Worm (Caenorhabditis elegans): ENCODE data around the gene Y25C1A.14.
"Not testable (repeated sequence)": the region's sequence is repeated elsewhere in the genome, so short reads cannot be mapped to it uniquely, and the experiment has no call there.

Y25C1A.14 gene

DNA sequence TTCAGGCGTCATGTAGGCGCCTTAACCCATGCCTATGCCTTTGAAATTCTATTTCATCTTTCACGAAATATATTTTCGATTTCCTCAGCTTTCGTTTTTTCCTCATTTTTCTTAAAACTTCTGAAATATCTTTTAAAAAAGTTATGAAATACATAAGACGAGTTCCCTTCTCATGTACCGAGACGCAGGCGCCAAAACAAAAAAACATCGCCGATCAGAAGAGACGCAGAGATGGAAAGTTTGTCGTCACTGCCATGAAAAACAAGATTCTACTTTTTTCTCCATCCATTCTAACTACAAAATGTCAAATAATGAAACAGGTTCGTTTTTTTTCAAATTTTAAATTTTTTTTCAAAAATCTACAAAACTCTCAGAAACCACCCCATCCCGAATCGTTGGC lies 32.2 kb upstream of the Y25C1A.14 start, which contains the start of gene chil-24:
TSS of gene chil-24 (plus strand) at position 156 of the 400 bp plus-strand sequence.
- TF ChIP-seq nhr-77 (tag; optimal IDR thresholded peaks at IDR 0.05) (no peak), elt-1 (tag; optimal IDR thresholded peaks at IDR 0.05) (no peak), sma-9 (GFP tag; optimal IDR thresholded peaks at IDR 0.05) (peak; percentile 7), sma-9 (tag; optimal IDR thresholded peaks at IDR 0.05) (no peak), nhr-129 (tag; optimal IDR thresholded peaks at IDR 0.05) (no peak), nhr-237 (tag; optimal IDR thresholded peaks at IDR 0.05) (no peak), F13H6.1 (tag; optimal IDR thresholded peaks at IDR 0.05) (no peak), unc-55 (GFP tag; optimal IDR thresholded peaks at IDR 0.05) (peak; percentile 16)

DNA sequence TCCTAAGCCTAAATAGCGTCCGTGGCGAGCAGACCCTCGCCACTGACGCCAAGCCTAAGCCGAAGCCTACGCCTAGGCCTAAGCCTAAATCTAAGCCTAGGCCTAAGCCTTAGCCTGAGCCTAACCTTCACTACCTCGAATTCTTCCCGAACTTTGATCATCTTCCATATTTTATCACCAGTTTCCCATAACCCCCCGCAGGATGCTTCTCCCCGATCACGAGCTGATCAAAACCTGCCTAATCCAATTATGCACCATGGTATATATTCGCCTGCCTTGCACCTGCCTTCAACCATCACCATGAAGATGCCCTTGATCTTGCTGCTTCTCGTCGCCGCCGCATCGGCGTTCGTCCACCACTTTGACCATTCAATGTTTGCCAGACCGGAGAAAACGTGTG lies 30.0 kb upstream of the Y25C1A.14 start, which contains the start of gene ins-31:
TSS of gene ins-31 (plus strand) at position 301 of the 400 bp plus-strand sequence.
- not testable (repeated sequence) for TF ChIP-seq mab-5, R02D3.7, unc-39 (tag; optimal IDR thresholded peaks at IDR 0.05)

DNA sequence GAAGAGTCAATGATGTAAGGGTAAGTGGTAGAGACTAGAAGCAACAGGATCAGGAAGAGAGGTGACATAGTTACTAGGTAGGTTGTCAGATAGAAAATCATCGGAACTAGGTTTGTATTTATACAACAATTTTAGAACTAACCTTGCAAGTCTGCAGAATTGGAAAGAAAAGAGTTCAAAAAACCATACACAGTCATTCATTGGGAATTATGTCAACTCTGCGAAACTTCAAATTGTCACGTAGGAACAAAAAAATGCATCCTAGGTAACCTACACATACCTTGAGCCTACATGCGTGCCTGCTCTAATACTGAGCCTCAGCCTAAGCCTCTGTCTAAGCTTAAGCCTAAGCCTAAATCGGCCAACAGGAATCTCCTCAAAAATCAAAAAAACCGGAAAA lies 29.6 kb upstream of the Y25C1A.14 start, which contains the start of gene ins-19:
TSS of gene ins-19 (minus strand) at position 101 of the 400 bp plus-strand sequence.
- TF ChIP-seq Y55F3AM.14 (GFP tag; optimal IDR thresholded peaks at IDR 0.05) (no peak), lin-39 (tag; optimal IDR thresholded peaks at IDR 0.05) (no peak), fos-1 (tag; optimal IDR thresholded peaks at IDR 0.05) (no peak), nhr-6 (tag; optimal IDR thresholded peaks at IDR 0.05) (no peak), elt-1 (tag; optimal IDR thresholded peaks at IDR 0.05) (no peak)

DNA sequence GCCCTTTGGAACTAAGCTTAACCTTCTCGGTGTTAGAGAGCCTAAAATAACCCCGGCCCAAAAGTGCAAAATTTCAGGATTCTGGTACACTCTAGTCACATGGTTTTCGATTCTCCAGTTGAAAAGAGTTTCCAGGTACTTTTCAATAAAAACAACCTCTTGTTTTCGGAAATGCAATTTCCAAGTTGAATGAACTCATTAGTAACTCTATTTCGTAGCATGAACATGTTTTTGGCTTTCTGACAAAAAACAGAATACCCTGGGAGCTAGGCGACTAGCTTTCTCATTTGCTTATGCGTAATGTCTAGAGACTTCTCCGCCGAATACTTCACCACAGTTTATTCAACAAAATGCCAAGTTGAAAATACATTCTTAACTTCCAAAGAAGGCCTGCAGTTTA lies 26.4 kb upstream of the Y25C1A.14 start, which contains the start of gene srh-71:
TSS of gene srh-71 (plus strand) at position 301 of the 400 bp plus-strand sequence.
- TF ChIP-seq ztf-4 (tag; optimal IDR thresholded peaks at IDR 0.05) (no peak), nhr-6 (tag; optimal IDR thresholded peaks at IDR 0.05) (no peak), aly-2 (tag; optimal IDR thresholded peaks at IDR 0.05) (no peak), elt-3 (tag; optimal IDR thresholded peaks at IDR 0.05) (no peak), snpc-4 (tag; optimal IDR thresholded peaks at IDR 0.05) (no peak), nhr-237 (tag; optimal IDR thresholded peaks at IDR 0.05) (no peak), nhr-23 (tag; optimal IDR thresholded peaks at IDR 0.05) (no peak), nhr-11 (tag; optimal IDR thresholded peaks at IDR 0.05) (no peak), nhr-21 (tag; optimal IDR thresholded peaks at IDR 0.05) (no peak), peb-1 (tag; optimal IDR thresholded peaks at IDR 0.05) (no peak), sma-3 (GFP tag; optimal IDR thresholded peaks at IDR 0.05) (no peak), ceh-16 (tag; optimal IDR thresholded peaks at IDR 0.05) (no peak), nhr-77 (tag; optimal IDR thresholded peaks at IDR 0.05) (no peak), sem-4 (tag; optimal IDR thresholded peaks at IDR 0.05) (no peak), lin-13 (GFP tag; optimal IDR thresholded peaks at IDR 0.05) (no peak), ZK546.5 (tag; optimal IDR thresholded peaks at IDR 0.05) (no peak), skn-1 (tag; optimal IDR thresholded peaks at IDR 0.05) (no peak)

DNA sequence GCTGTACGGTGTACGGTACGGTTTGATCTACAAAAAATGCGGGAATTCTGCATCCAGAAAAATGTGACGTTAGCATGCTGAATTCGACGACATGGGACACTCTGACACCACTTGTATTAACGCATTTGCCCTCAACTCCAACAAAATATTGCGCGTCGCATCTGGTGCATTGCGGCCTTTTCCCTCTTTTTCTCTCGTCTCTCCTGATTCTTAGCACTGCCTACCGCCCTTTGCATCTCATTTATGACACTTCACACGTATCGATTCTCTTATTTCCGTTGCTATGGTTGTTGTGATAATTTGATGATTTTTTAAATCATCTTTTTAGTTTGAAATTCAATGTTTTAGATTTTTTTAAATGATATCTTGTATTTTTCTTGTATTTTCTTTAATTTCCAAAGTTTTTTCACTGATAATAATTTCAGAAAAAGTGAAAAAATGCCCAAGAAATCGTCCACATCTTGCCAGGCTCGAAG lies 22.2 kb upstream of the Y25C1A.14 start, which contains the start of gene T10D4.6:
TSS of gene T10D4.6 (plus strand) at position 426 of the 476 bp plus-strand sequence.
- peak; percentile 25 for TF ChIP-seq nhr-129 (tag; optimal IDR thresholded peaks at IDR 0.05)
- TF ChIP-seq sma-3 (GFP tag; optimal IDR thresholded peaks at IDR 0.05): no peak
- TF ChIP-seq unc-55 (GFP tag; optimal IDR thresholded peaks at IDR 0.05): peak; percentile 28
- no peak for TF ChIP-seq egl-27 (tag; optimal IDR thresholded peaks at IDR 0.05)
- TF ChIP-seq nhr-11 (tag; optimal IDR thresholded peaks at IDR 0.05): no peak
- TF ChIP-seq crh-2 (tag; optimal IDR thresholded peaks at IDR 0.05): peak; percentile 30
- no peak for TF ChIP-seq nhr-25 (tag; optimal IDR thresholded peaks at IDR 0.05)
- TF ChIP-seq zag-1 (tag; optimal IDR thresholded peaks at IDR 0.05): no peak
- no peak for TF ChIP-seq dmd-4 (tag; optimal IDR thresholded peaks at IDR 0.05)
- no peak for TF ChIP-seq Y55F3AM.14 (GFP tag; optimal IDR thresholded peaks at IDR 0.05)
- TF ChIP-seq unc-62 (GFP tag; optimal IDR thresholded peaks at IDR 0.05): no peak
- TF ChIP-seq sma-9 (GFP tag; optimal IDR thresholded peaks at IDR 0.05): no peak
- no peak for TF ChIP-seq sma-9 (tag; optimal IDR thresholded peaks at IDR 0.05)
- TF ChIP-seq lsy-2 (tag; optimal IDR thresholded peaks at IDR 0.05): no peak
- TF ChIP-seq ama-1 (optimal IDR thresholded peaks at IDR 0.05): no peak
- TF ChIP-seq elt-3 (tag; optimal IDR thresholded peaks at IDR 0.05): no peak
- peak; percentile 72 for TF ChIP-seq C34F6.9 (tag; optimal IDR thresholded peaks at IDR 0.05)
